Worm (Caenorhabditis elegans) whole organism, midembryonic: ENCODE measurements around the gene nuo-3.

Source experiments
- T22C8.4 ChIP-seq: fragments of 200-800 bp; sonication (Bioruptor generic); IDR thresholded peaks from 2 replicates; pipeline ENCODE4 v1.3.6; 2022; ENCODE audit warnings: missing genetic modification characterization, missing compliant biosample characterization
- cog-1 ChIP-seq: sonication (generic microtip); optimal IDR thresholded peaks from 2 replicates; lab custom pipeline; 2016; ENCODE audit warnings: missing genetic modification characterization, missing compliant biosample characterization
- ref-1 ChIP-seq: fragments of 200-800 bp; sonication (Bioruptor generic); conservative IDR thresholded peaks from 2 replicates; pipeline ENCODE4 v1.3.6; 2022; ENCODE audit warnings: missing genetic modification reagents, missing genetic modification characterization, missing compliant biosample characterization
- tab-1 ChIP-seq: fragments of 200-800 bp; sonication (Bioruptor generic); IDR thresholded peaks from 2 replicates; pipeline ENCODE4 v1.3.6; 2022; ENCODE audit warnings: missing genetic modification characterization, missing compliant biosample characterization

DNA sequence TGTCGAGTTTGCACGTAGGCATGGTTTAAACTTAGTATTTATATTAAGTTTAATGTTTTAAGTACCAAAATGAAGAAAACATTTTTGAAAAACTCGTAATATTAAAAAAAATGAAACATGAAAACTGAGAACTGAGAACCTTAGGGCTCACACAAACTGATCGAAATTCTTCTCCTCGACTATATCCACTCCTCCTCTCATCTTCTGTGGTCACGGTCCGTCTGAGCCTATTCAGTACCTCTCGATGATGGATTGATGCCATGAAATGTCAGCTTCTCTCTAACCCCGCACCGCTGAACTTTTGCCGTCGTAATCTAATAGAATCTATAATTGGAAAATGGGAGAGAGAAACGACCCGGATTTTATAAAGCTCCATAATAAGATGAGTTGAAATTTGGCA, 12.9 kb downstream of the nuo-3 start, which contains the start of gene nlp-56:
- TF ChIP-seq T22C8.4 (GFP tag; lab: Robert Waterston, UW) (no peak), tab-1 (GFP tag; lab: Robert Waterston, UW) (no peak), ref-1 (GFP tag; lab: Robert Waterston, UW) (no peak), cog-1 (tag; lab: Kevin White, UChicago) (no peak)
